Worm (Caenorhabditis elegans): ENCODE measurements around the gene srz-6.
A peak's percentile ranks its signal among the peaks of the same experiment; 100 is the strongest.

srz-6 gene

DNA sequence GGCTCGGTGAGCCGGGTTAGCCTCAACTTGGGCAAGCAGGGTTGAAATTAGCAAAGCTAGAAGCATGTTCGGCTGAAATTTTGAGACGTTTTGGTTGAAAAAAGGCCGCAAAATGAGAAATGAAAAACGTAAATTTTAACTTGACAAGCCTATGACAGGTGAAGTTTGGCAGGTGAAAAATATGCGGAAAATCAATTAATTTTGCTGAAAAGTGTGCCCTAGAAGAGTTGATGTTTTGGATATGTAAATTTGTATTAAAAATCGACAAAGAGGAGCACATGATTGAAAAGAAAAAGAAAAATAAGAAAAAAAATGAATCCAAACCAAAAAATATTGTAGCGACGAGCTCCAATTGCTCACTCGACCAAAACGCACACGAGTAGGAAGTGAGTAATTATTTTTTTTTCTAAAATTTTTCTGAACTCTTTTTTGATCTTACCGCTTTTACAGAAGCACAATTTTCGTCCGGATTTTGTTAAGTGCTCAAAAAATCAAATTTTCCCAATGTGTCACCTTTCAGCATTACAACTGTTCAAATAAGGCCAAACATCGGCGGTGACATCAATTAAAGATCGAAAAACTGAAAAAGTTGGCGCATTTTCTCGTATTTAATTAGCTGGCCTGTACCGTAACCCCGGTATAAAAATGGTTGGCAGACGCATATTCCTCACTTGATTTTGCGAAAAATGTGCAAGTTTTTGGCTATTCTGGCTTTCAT, 20.7 kb upstream of the srz-6 start, which contains the start of the genes F15A4.5 and phat-8:
TSS of gene F15A4.5 (minus strand) at position 101 of the 718 bp plus-strand sequence.
TSS of gene phat-8 (plus strand) at position 668 of the 718 bp plus-strand sequence.
- TF ChIP-seq W03F9.2 (tag; optimal IDR thresholded peaks at IDR 0.05) (no peak), dao-5 (tag; optimal IDR thresholded peaks at IDR 0.05) (no peak), him-1 (tag; optimal IDR thresholded peaks at IDR 0.05) (no peak)

DNA sequence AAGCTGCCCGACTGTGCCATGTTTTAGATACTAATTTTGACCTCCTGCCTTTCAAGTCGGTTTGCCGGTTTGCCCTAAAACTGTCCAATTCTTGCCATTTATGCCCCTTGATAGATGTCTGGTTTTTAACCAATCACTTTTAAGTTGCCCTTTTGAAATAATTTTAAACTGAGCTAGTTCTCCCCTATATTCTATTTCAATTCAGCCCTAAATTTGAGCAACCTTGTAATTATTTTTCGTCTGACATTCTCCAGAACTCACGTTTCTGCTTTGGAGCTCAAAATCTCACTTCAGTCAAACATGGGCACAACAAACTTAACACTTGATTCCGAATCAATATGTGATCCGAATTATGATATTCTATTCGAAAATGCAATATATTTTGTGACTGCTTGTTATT, 18.6 kb upstream of the srz-6 start, which contains the start of gene srg-17:
TSS of gene srg-17 (plus strand) at position 301 of the 400 bp plus-strand sequence.
- TF ChIP-seq dao-5 (tag; optimal IDR thresholded peaks at IDR 0.05), result no peak
- no peak for TF ChIP-seq him-1 (tag; optimal IDR thresholded peaks at IDR 0.05)
- no peak for TF ChIP-seq W03F9.2 (tag; optimal IDR thresholded peaks at IDR 0.05)

DNA sequence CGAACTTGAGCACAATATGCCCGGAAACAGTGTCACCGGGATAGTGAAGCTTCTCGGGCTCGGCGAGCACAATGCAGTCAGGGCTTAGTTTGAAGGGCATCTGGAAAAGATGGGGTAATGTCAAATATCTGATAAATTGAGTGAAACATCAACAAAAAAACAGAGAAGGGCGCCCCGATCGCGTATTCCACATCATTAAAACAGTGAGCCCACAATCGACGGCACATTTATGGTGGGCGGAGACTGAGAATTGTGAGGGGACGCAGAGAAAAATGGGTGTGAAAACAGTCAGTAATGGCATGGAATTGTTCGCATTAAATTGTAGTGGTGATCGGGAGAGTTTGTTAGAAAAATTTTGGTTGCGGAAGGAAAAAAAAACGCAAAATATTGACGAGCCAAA, 11.2 kb upstream of the srz-6 start, which contains the start of gene arrd-9:
TSS of gene arrd-9 (minus strand) at position 101 of the 400 bp plus-strand sequence.
- TF ChIP-seq W03F9.2 (tag; optimal IDR thresholded peaks at IDR 0.05), result no peak
- TF ChIP-seq him-1 (tag; optimal IDR thresholded peaks at IDR 0.05), result no peak
- TF ChIP-seq dao-5 (tag; optimal IDR thresholded peaks at IDR 0.05), result no peak

DNA sequence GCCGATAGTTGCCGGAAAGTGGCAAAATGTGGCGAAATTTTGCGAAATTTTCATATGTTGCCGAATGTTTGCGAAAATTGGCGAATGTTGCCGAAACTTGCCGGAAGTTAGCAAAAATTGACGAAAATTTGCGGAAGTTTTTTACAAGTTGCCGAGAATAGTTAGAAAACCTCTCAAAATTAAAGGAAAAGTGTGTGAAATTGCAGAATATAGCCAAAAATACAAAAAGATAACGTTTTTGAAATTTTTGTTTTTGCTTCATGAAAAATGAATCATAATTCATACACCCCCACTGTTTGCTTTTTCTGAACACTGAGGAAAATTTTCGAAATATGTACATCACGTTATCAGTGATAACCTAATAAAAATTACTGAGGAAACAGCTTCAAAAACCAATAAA, 10.4 kb upstream of the srz-6 start:
- TF ChIP-seq W03F9.2 (tag; optimal IDR thresholded peaks at IDR 0.05) (no peak), him-1 (tag; optimal IDR thresholded peaks at IDR 0.05) (no peak), dao-5 (tag; optimal IDR thresholded peaks at IDR 0.05) (no peak)

DNA sequence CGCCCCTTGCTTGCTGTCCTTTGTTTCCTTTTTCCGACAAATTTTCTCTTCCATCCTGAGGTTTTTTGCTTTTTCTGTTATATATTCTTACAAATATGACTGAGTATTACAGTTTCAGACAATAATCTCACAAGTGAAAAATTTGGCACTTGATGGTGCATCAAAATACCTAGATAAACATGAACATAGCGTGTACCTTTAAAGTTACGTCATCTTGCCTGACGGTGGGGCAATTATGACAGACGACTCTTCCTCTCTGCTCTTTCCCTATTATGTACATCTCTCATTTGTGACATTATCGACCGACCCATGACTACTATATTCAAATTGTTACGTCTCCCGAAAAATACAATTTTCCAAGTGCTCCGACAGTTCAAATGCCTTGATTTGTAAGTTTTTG, 9.4 kb upstream of the srz-6 start, which contains the start of gene fbxb-102:
TSS of gene fbxb-102 (plus strand) at position 301 of the 400 bp plus-strand sequence.
- TF ChIP-seq him-1 (tag; optimal IDR thresholded peaks at IDR 0.05), result no peak
- no peak for TF ChIP-seq W03F9.2 (tag; optimal IDR thresholded peaks at IDR 0.05)
- TF ChIP-seq dao-5 (tag; optimal IDR thresholded peaks at IDR 0.05), result no peak

DNA sequence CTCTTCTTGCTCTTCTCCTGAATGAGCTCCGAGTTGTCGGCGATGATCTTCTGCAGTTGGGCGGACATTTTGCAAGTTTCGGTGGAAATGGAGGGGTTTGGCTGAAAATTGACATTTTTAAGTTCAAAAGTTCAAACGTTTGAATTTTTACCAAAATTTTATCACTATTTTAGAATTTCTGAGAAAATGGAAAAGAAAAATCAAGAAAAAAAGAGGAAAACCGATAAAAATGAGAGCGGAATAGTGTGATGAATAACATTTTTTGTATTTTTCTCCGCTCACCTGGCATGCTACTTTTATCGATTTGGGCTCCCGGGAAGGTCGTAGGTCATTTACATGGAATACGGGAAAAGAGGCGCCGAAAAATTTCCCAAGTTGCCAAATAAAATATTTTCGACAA, 7.0 kb upstream of the srz-6 start, which contains the start of gene F15A4.10:
TSS of gene F15A4.10 (minus strand) at position 101 of the 400 bp plus-strand sequence.
- no peak for TF ChIP-seq W03F9.2 (tag; optimal IDR thresholded peaks at IDR 0.05)
- TF ChIP-seq dao-5 (tag; optimal IDR thresholded peaks at IDR 0.05), result no peak
- no peak for TF ChIP-seq him-1 (tag; optimal IDR thresholded peaks at IDR 0.05)

DNA sequence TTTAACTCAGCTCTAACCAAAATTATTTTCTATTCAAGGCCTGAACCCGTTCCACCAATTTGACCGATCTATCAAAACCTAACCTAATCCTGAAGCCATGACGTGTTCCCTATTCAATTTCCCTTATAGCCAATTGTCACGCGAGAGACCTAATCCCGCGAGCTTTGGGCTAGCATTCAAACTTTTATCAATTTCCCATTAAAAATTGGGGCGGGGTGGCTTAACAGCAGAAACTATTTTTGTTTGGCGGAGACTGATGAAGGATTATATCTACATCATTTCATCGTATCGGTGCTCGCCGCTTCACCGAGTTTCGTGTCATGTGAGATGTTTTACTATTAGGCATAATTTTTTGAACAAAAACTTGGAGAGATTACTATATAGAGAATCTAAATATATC, 3.2 kb upstream of the srz-6 start:
- no peak for TF ChIP-seq him-1 (tag; optimal IDR thresholded peaks at IDR 0.05)
- no peak for TF ChIP-seq dao-5 (tag; optimal IDR thresholded peaks at IDR 0.05)
- TF ChIP-seq W03F9.2 (tag; optimal IDR thresholded peaks at IDR 0.05), result no peak

DNA sequence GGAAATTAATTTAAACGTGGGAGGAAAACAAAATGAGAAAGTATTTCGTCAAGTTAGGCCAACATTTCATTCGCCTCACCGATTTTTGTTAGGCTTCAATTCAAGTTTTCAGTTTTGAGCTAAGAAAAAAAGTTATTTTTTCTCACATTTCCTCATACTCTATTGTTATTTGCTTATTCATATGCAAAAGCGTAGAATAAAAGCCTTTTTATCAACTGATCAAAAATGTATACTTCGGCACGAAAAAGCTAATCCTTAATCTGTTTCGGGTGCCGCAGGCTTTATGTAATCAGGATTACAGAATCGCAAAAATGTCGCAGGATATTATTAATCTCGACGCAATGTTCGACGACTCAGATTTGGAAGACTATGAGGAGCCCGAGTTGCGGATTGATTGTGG, 2.1 kb upstream of the srz-6 start, which contains the start of gene T21B4.15:
TSS of gene T21B4.15 (plus strand) at position 301 of the 400 bp plus-strand sequence.
- TF ChIP-seq W03F9.2 (tag; optimal IDR thresholded peaks at IDR 0.05) (no peak), him-1 (tag; optimal IDR thresholded peaks at IDR 0.05) (no peak), dao-5 (tag; optimal IDR thresholded peaks at IDR 0.05) (no peak)

DNA sequence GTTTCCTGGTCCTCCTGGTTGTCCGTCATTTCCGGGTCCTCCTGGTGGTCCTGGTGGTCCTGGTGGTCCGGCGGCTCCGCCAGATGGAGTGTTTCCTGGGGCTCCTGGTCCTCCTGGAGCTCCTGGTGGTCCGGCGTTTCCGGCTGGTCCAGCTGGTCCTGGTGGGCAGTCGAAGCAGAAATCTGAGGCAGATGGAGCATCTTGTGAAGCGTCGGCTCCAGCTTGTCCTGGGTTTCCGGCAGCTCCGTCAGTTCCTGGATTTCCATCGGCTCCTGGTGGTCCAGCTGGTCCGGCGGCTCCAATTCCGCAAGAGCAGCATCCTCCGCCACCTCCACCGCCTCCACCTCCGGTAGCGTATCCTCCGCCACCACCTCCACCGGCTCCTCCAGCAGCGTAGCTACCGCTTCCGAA, 2.0 kb downstream of the srz-6 start:
- TF ChIP-seq W03F9.2 (tag; optimal IDR thresholded peaks at IDR 0.05), result no peak
- TF ChIP-seq dao-5 (tag; optimal IDR thresholded peaks at IDR 0.05), result no peak
- no peak for TF ChIP-seq him-1 (tag; optimal IDR thresholded peaks at IDR 0.05)

DNA sequence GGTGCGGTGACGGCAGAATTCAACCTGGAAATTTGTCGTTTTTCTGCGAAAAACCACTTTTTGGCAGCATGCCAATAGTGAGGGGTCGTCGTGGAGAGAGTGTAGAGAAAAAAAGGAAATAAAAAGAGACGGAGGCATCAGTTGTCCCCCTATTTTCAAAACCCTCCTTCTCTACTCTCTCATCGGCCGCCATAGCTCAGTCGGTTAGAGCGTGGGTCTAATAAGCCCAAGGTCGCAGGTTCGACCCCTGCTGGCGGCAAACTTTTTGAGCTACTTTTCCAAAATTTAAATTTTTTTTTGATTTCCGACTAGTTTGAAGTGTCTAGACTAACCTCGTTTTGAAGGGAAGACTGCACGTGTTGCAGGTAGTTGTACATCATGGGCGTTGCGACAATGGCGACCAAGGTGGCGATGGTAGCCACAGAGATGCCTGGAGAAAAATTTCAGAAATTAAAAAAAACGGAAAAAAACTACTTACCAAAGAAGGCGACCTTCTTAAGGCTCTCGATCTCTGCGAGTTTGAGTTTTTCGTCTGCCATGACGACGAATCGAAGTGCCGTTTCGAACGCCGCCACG, 2.6 kb downstream of the srz-6 start, which contains the start of gene col-85:
TSS of gene col-85 (minus strand) at position 540 of the 576 bp plus-strand sequence.
- TF ChIP-seq dao-5 (tag; optimal IDR thresholded peaks at IDR 0.05) (peak; percentile 85), him-1 (tag; optimal IDR thresholded peaks at IDR 0.05) (peak; percentile 68), W03F9.2 (tag; optimal IDR thresholded peaks at IDR 0.05) (peak; percentile 51)

DNA sequence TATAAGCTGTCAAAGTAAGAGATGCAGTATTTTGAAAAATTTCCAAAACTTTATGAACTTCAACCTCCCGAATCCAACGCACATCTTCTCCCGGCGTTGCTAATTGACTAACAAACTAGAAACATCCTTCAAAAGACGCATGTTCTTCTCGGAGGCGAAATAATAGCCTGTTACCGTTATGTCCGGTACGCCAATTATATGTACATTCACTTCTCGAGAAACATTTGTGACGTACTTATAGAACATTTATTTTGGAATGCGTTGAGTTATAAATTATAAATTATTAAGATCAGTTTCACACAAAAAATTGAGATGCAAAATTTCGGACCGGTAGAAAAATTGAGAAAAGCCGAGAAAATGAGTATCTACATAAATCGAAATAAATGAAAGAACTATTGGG, 4.9 kb downstream of the srz-6 start, which contains the start of gene T21B4.3:
TSS of gene T21B4.3 (minus strand) at position 101 of the 400 bp plus-strand sequence.
- TF ChIP-seq dao-5 (tag; optimal IDR thresholded peaks at IDR 0.05), result no peak
- TF ChIP-seq W03F9.2 (tag; optimal IDR thresholded peaks at IDR 0.05), result no peak
- TF ChIP-seq him-1 (tag; optimal IDR thresholded peaks at IDR 0.05), result no peak

DNA sequence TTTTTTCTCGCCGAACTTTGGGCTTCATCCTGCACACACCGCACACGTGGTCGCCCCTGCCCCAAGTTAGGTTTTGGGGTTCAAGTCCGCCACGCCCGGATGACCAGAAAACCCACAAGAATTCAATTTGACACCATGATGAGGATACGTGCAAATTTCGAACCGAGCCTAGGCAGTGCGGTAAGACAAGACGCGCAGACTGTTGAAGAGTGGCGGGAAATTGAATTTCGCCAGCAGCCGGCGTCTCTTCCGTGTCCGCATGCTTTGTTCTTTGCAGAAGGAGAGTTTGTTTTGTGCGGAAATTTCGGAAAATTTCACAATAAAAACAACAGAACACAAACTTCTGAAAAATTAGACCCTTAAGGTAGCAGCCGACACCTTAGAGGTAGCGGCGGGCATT, 7.9 kb downstream of the srz-6 start:
- TF ChIP-seq dao-5 (tag; optimal IDR thresholded peaks at IDR 0.05), result no peak
- TF ChIP-seq W03F9.2 (tag; optimal IDR thresholded peaks at IDR 0.05), result no peak
- TF ChIP-seq him-1 (tag; optimal IDR thresholded peaks at IDR 0.05), result no peak

DNA sequence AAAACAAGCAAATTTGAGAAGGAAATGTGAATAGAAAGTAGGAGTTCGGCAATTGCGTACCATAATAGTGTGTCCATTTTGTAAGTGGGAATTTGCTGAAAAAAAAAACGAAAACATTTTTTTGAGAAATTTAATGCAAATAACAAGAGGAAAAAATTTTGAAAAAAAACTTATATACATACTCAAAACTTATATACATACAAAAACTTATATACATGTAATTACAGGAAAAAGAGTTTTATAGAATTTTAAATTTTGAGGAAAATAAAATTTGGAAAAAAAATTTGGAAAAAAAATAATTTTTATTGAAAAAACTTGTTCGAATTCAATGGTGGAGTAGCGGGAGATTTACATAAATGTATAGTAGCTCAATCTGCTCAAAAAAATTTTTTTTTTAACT, 10.7 kb downstream of the srz-6 start, which contains the start of gene ador-1:
TSS of gene ador-1 (minus strand) at position 101 of the 400 bp plus-strand sequence.
- TF ChIP-seq dao-5 (tag; optimal IDR thresholded peaks at IDR 0.05) (no peak), W03F9.2 (tag; optimal IDR thresholded peaks at IDR 0.05) (no peak), him-1 (tag; optimal IDR thresholded peaks at IDR 0.05) (no peak)

DNA sequence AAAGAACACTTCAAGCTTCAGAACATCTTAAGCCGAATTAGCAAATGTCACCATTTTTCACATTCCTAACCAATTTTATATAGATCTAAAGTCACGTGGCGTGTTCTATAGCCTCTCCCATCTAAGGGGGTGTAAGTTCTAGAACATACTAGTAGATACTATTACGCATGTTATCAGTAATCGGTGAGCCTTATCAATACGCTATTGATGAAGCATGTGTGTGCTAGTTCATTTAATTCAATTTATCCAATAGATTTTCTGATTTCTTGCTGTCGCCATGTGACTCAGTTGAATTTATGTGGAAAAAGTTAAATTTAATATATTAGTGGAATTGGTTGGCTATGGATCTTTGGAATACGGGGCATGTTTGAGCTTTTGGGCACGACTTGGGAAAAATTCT, 14.5 kb downstream of the srz-6 start:
- TF ChIP-seq W03F9.2 (tag; optimal IDR thresholded peaks at IDR 0.05) (no peak), him-1 (tag; optimal IDR thresholded peaks at IDR 0.05) (no peak), dao-5 (tag; optimal IDR thresholded peaks at IDR 0.05) (no peak)
